Fruit fly (Drosophila melanogaster) whole organism, embryonic: Measurements from ENCODE around the gene CG17329.

Experiments
- Ada2b ChIP-seq: fragments of 200-800 bp; sonication (Bioruptor generic); IDR thresholded peaks from 2 replicates; pipeline ENCODE4 v1.3.6; 2022; ENCODE audit warnings: missing biosample characterization, missing genetic modification characterization
- C15 ChIP-seq: fragments of 200-800 bp; sonication (Bioruptor generic); IDR thresholded peaks from 3 replicates; pipeline ENCODE4 v1.3.6; 2022; ENCODE audit warnings: missing biosample characterization, missing genetic modification characterization
- CG11398 ChIP-seq: fragments of 200-800 bp; sonication (Bioruptor generic); optimal IDR thresholded peaks from 2 replicates; lab custom pipeline; 2016; ENCODE audit warnings: missing biosample characterization, missing genetic modification characterization
- CG13894 ChIP-seq: fragments of 200-800 bp; sonication (Bioruptor generic); optimal IDR thresholded peaks from 3 replicates; lab custom pipeline; 2018; ENCODE audit warnings: missing biosample characterization, mild to moderate bottlenecking, missing genetic modification characterization, moderate library complexity
- CG15011 ChIP-seq: fragments of 200-800 bp; sonication (Bioruptor generic); optimal IDR thresholded peaks from 3 replicates; lab custom pipeline; 2018; ENCODE audit warnings: missing biosample characterization, mild to moderate bottlenecking, missing genetic modification characterization
- CG17612 ChIP-seq: fragments of 200-800 bp; sonication (Bioruptor generic); IDR thresholded peaks from 2 replicates; pipeline ENCODE4 v1.3.6; 2022; ENCODE audit warnings: missing biosample characterization, missing genetic modification characterization
- CG1792 ChIP-seq: fragments of 200-800 bp; sonication (Bioruptor generic); optimal IDR thresholded peaks from 2 replicates; lab custom pipeline; 2016; ENCODE audit warnings: missing biosample characterization, missing genetic modification characterization
- CG18619 ChIP-seq: fragments of 200-800 bp; sonication (Bioruptor generic); optimal IDR thresholded peaks from 3 replicates; lab custom pipeline; 2017; ENCODE audit warnings: missing biosample characterization, mild to moderate bottlenecking, missing genetic modification characterization
- CG2120 ChIP-seq: fragments of 200-800 bp; sonication (Bioruptor generic); optimal IDR thresholded peaks from 3 replicates; lab custom pipeline; 2016; ENCODE audit warnings: missing biosample characterization, missing genetic modification characterization
- CG2129 ChIP-seq: fragments of 200-800 bp; sonication (Bioruptor generic); IDR thresholded peaks from 2 replicates; pipeline ENCODE4 v1.3.6; 2022; ENCODE audit warnings: missing biosample characterization, missing genetic modification characterization; ENCODE audit not compliant: partially characterized antibody
- CG2712 ChIP-seq: fragments of 200-800 bp; optimal IDR thresholded peaks from 3 replicates; lab custom pipeline; 2019; ENCODE audit warnings: missing biosample characterization, mild to moderate bottlenecking, missing genetic modification characterization, moderate library complexity
- CG2889 ChIP-seq: fragments of 200-800 bp; sonication (Bioruptor generic); IDR thresholded peaks from 3 replicates; pipeline ENCODE4 v1.3.6; 2022; ENCODE audit warnings: missing biosample characterization, missing genetic modification characterization
- CG3065 ChIP-seq: fragments of 200-800 bp; sonication (Bioruptor generic); optimal IDR thresholded peaks from 2 replicates; lab custom pipeline; 2016; ENCODE audit warnings: missing biosample characterization, missing genetic modification characterization
- CG31224 ChIP-seq: fragments of 200-800 bp; sonication (Bioruptor generic); IDR thresholded peaks from 2 replicates; pipeline ENCODE4 v1.3.6; 2022; ENCODE audit warnings: missing biosample characterization, missing genetic modification characterization
- CG31365 ChIP-seq: fragments of 200-800 bp; sonication (Bioruptor generic); optimal IDR thresholded peaks from 2 replicates; lab custom pipeline; 2018; ENCODE audit warnings: missing biosample characterization, mild to moderate bottlenecking, missing genetic modification characterization
- CG32772 ChIP-seq: fragments of 200-800 bp; sonication (Bioruptor generic); IDR thresholded peaks from 2 replicates; pipeline ENCODE4 v1.3.6; 2022; ENCODE audit warnings: missing biosample characterization, missing genetic modification characterization
- CG3407 ChIP-seq: fragments of 200-800 bp; sonication (Bioruptor generic); optimal IDR thresholded peaks from 2 replicates; lab custom pipeline; 2018; ENCODE audit warnings: missing biosample characterization, mild to moderate bottlenecking, missing genetic modification characterization
- CG34224 ChIP-seq: fragments of 200-800 bp; sonication (Bioruptor generic); IDR thresholded peaks from 3 replicates; pipeline ENCODE4 v1.3.6; 2022; ENCODE audit warnings: missing biosample characterization, missing genetic modification characterization; ENCODE audit not compliant: partially characterized antibody
- CG6272 ChIP-seq: fragments of 200-800 bp; sonication (Bioruptor generic); IDR thresholded peaks from 2 replicates; pipeline ENCODE4 v1.3.6; 2022; ENCODE audit warnings: missing biosample characterization, missing genetic modification characterization
- CG6689 ChIP-seq: fragments of 200-800 bp; sonication (Bioruptor generic); IDR thresholded peaks from 2 replicates; pipeline ENCODE4 v1.3.6; 2022; ENCODE audit warnings: missing biosample characterization, missing genetic modification characterization
- CG9437 ChIP-seq: fragments of 200-800 bp; sonication (Bioruptor generic); optimal IDR thresholded peaks from 2 replicates; lab custom pipeline; 2018; ENCODE audit warnings: missing biosample characterization, mild to moderate bottlenecking, missing genetic modification characterization
- CG9727 ChIP-seq: fragments of 200-800 bp; sonication (Bioruptor generic); optimal IDR thresholded peaks from 3 replicates; lab custom pipeline; 2017; ENCODE audit warnings: missing biosample characterization, mild to moderate bottlenecking, missing genetic modification characterization
- CG9876 ChIP-seq: fragments of 200-800 bp; sonication (Bioruptor generic); optimal IDR thresholded peaks from 2 replicates; lab custom pipeline; 2016; ENCODE audit warnings: missing biosample characterization, missing genetic modification characterization
- CrebB ChIP-seq: fragments of 200-800 bp; sonication (Bioruptor generic); optimal IDR thresholded peaks from 3 replicates; lab custom pipeline; 2018; ENCODE audit warnings: missing biosample characterization, mild to moderate bottlenecking, missing genetic modification characterization
- D ChIP-seq, 2 experiments: fragments of 200-800 bp in 1 of 2; fragments of >200 bp in 1 of 2; sonication (Bioruptor generic) in 1 of 2; optimal IDR thresholded peaks; 2 replicates in 1 of 2; 3 replicates in 1 of 2; lab custom pipeline; 2017; ENCODE audit warnings: mild to moderate bottlenecking in 1 of 2, missing biosample characterization in 1 of 2, missing genetic modification characterization in 1 of 2, missing genetic modification reagents in 1 of 2
- D19A ChIP-seq: fragments of 200-800 bp; optimal IDR thresholded peaks from 3 replicates; lab custom pipeline; 2019; ENCODE audit warnings: missing biosample characterization, mild to moderate bottlenecking, missing genetic modification characterization, moderate library complexity
- E2f1 ChIP-seq: fragments of 200-800 bp; sonication (Bioruptor generic); IDR thresholded peaks from 2 replicates; pipeline ENCODE4 v1.3.6; 2022; ENCODE audit warnings: missing biosample characterization, missing genetic modification characterization
- HLH4C ChIP-seq: fragments of 200-800 bp; sonication (Bioruptor generic); IDR thresholded peaks from 3 replicates; pipeline ENCODE4 v1.3.6; 2022; ENCODE audit warnings: missing biosample characterization, missing genetic modification characterization; ENCODE audit not compliant: partially characterized antibody
- HLHmδ ChIP-seq: fragments of 200-800 bp; sonication (Bioruptor generic); optimal IDR thresholded peaks from 2 replicates; lab custom pipeline; 2018; ENCODE audit warnings: missing biosample characterization, mild to moderate bottlenecking, missing genetic modification characterization, moderate library complexity
- Hmx ChIP-seq: fragments of 200-800 bp; sonication (Bioruptor generic); optimal IDR thresholded peaks from 2 replicates; lab custom pipeline; 2016; ENCODE audit warnings: missing biosample characterization, missing genetic modification characterization
- Mes4 ChIP-seq: fragments of 200-800 bp; sonication (Bioruptor generic); optimal IDR thresholded peaks from 2 replicates; lab custom pipeline; 2016; ENCODE audit warnings: missing biosample characterization, missing genetic modification characterization
- Xrp1 ChIP-seq: fragments of 200-800 bp; sonication (Bioruptor generic); IDR thresholded peaks from 2 replicates; pipeline ENCODE4 v1.3.6; 2022; ENCODE audit warnings: missing biosample characterization, missing genetic modification characterization
- YL-1 ChIP-seq: fragments of 200-800 bp; sonication (Bioruptor generic); optimal IDR thresholded peaks from 3 replicates; lab custom pipeline; 2017; ENCODE audit warnings: missing biosample characterization, mild to moderate bottlenecking, missing genetic modification characterization
- az2 ChIP-seq: fragments of 200-800 bp; sonication (Bioruptor generic); optimal IDR thresholded peaks from 3 replicates; lab custom pipeline; 2016; ENCODE audit warnings: missing biosample characterization, missing genetic modification characterization
- bsh ChIP-seq, 2 experiments: fragments of 200-800 bp; sonication (Bioruptor generic); optimal IDR thresholded peaks; 2 replicates each; lab custom pipeline; 2017 to 2018; ENCODE audit warnings: mild to moderate bottlenecking in 2 of 2, missing biosample characterization in 2 of 2, missing genetic modification characterization in 2 of 2, moderate library complexity in 1 of 2
- crc ChIP-seq: fragments of 200-800 bp; sonication (Bioruptor generic); optimal IDR thresholded peaks from 2 replicates; lab custom pipeline; 2016; ENCODE audit warnings: missing biosample characterization, missing genetic modification characterization
- dmrt99B ChIP-seq: fragments of 200-800 bp; sonication (Bioruptor generic); optimal IDR thresholded peaks from 2 replicates; lab custom pipeline; 2018; ENCODE audit warnings: missing biosample characterization, mild to moderate bottlenecking, missing genetic modification characterization, moderate library complexity
- exex ChIP-seq: fragments of 200-800 bp; sonication (Bioruptor generic); optimal IDR thresholded peaks from 4 replicates; lab custom pipeline; 2018; ENCODE audit warnings: missing biosample characterization, mild to moderate bottlenecking, missing genetic modification characterization, moderate library complexity
- ftz-f1 ChIP-seq: fragments of 200-800 bp; sonication (Bioruptor generic); optimal IDR thresholded peaks from 2 replicates; lab custom pipeline; 2016; ENCODE audit warnings: missing biosample characterization, missing genetic modification characterization
- hb ChIP-seq: fragments of 200-800 bp; sonication (Bioruptor generic); IDR thresholded peaks from 3 replicates; pipeline ENCODE4 v1.3.6; 2022; ENCODE audit warnings: missing biosample characterization, missing genetic modification characterization; ENCODE audit not compliant: partially characterized antibody
- inv ChIP-seq: fragments of 200-800 bp; sonication (Bioruptor generic); IDR thresholded peaks from 2 replicates; pipeline ENCODE4 v1.3.6; 2022; ENCODE audit warnings: missing biosample characterization, missing genetic modification characterization; ENCODE audit not compliant: partially characterized antibody
- kni ChIP-seq: fragments of 200-800 bp; sonication (Bioruptor generic); optimal IDR thresholded peaks from 3 replicates; lab custom pipeline; 2017; ENCODE audit warnings: mild to moderate bottlenecking, missing biosample characterization, missing genetic modification reagents, missing genetic modification characterization
- psq ChIP-seq: fragments of 200-800 bp; sonication (Bioruptor generic); optimal IDR thresholded peaks from 2 replicates; lab custom pipeline; 2017; ENCODE audit warnings: missing biosample characterization, missing genetic modification characterization
- slbo ChIP-seq: fragments of 200-800 bp; sonication (Bioruptor generic); IDR thresholded peaks from 2 replicates; pipeline ENCODE4 v1.3.6; 2022; ENCODE audit warnings: missing biosample characterization, missing genetic modification characterization
- sr ChIP-seq: fragments of 200-800 bp; sonication (Bioruptor generic); IDR thresholded peaks from 3 replicates; pipeline ENCODE4 v1.3.6; 2022; ENCODE audit warnings: missing biosample characterization, missing genetic modification characterization
- trem ChIP-seq: fragments of 200-800 bp; optimal IDR thresholded peaks from 3 replicates; lab custom pipeline; 2019; ENCODE audit warnings: missing biosample characterization, mild to moderate bottlenecking, missing genetic modification characterization, moderate library complexity
- trh ChIP-seq: fragments of 200-800 bp; sonication (Bioruptor generic); optimal IDR thresholded peaks from 2 replicates; lab custom pipeline; 2016; ENCODE audit warnings: missing biosample characterization, missing genetic modification characterization
- ttk ChIP-seq: fragments of 200-800 bp; sonication (Bioruptor generic); IDR thresholded peaks from 2 replicates; pipeline ENCODE4 v2.1.2; 2022; ENCODE audit warnings: missing biosample characterization, missing genetic modification characterization

Gene CG17329

DNA sequence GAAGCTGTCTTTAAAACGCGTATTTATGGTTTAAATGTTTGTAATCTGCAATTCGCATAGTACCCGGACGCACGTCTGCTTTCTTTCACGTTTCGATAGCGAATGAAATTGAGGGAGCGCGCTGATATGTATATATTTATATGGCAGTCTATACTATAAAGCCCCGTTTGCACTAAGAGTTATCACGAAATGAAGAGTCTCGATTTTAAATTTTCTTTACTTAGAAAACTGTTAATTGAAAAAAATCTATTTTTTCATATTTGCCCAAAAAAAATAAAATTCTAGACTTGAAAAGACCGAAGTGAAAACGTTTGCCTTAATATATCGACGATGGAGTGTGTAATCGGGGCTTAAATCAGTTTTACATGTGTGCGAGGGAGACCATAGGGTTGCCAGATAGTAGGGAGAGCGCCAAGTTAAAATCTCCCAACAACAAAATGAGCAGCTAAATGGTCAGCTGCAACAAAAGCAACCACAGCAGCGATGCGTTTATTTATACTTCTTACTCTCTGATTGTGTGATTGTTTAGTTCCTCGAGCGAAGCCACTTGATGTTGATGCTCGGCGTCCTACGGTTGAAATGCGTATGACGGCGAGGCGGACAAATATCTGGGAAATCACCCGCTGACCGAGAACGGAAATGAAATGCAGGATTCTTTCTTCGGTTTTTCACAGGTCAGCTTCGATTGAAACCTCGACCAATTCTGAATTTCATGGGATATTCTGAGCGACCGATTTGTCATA lies 34.6 kb downstream of the CG17329 start, which contains the start of gene cact (continued):
- TF ChIP-seq CG18619 (GFP tag; lab: Kevin White, UChicago) (peak; percentile 90), ttk (peak; percentile 87), C15 (0 out of 3 replicates have a peak, but pooled peaks have one; percentile 53), inv (GFP tag; lab: Robert Waterston, UW) (no peak), dmrt99B (tag; lab: Kevin White, UChicago) (peak; percentile 87), CG3407 (GFP tag; lab: Kevin White, UChicago) (peak; percentile 79), YL-1 (GFP tag; lab: Kevin White, UChicago) (peak; percentile 70), bsh (GFP tag; optimal IDR thresholded peaks at IDR 0.05; lab: Kevin White, UChicago) (peak; percentile 41 to 94), CG2889 (GFP tag; lab: Robert Waterston, UW) (peak; percentile 68; the same call in 2 of the 3 replicates), exex (peak; percentile 81), CG1792 (GFP tag; lab: Kevin White, UChicago) (peak; percentile 91), CG31365 (tag; lab: Kevin White, UChicago) (peak; percentile 16), psq (GFP tag; lab: Kevin White, UChicago) (peak; percentile 72), E2f1 (GFP tag; lab: Robert Waterston, UW) (peak; percentile 89), HLHmδ (GFP tag; lab: Kevin White, UChicago) (peak; percentile 72), CG9727 (GFP tag; lab: Kevin White, UChicago) (peak; percentile 95), CG6272 (GFP tag; lab: Robert Waterston, UW) (peak; percentile 88), trh (GFP tag; lab: Kevin White, UChicago) (peak; percentile 86), CrebB (tag; lab: Kevin White, UChicago) (peak; percentile 81), CG3065 (GFP tag; lab: Kevin White, UChicago) (peak; percentile 83), CG6689 (GFP tag; lab: Robert Waterston, UW) (peak; percentile 89), az2 (GFP tag; lab: Kevin White, UChicago) (peak; percentile 95), CG9437 (GFP tag; lab: Kevin White, UChicago) (peak; percentile 79), D (optimal IDR thresholded peaks at IDR 0.05; lab: Kevin White, UChicago) (no peak), D (GFP tag; optimal IDR thresholded peaks at IDR 0.05; lab: Kevin White, UChicago) (peak; percentile 81), crc (peak; percentile 93), Hmx (GFP tag; lab: Kevin White, UChicago) (peak; percentile 88), Xrp1 (peak; percentile 95), CG15011 (GFP tag; lab: Kevin White, UChicago) (peak; percentile 85), CG31224 (GFP tag; lab: Robert Waterston, UW) (peak; percentile 82), CG2120 (GFP tag; lab: Kevin White, UChicago) (peak; percentile 98), slbo (GFP tag; lab: Robert Waterston, UW) (peak; percentile 92), CG13894 (tag; lab: Kevin White, UChicago) (peak; percentile 95), ftz-f1 (GFP tag; lab: Kevin White, UChicago) (peak; percentile 27), HLH4C (GFP tag; lab: Robert Waterston, UW) (no peak; the same call in 2 of the 3 replicates), kni (GFP tag; lab: Kevin White, UChicago) (peak; percentile 45), Mes4 (GFP tag; lab: Kevin White, UChicago) (peak; percentile 89), CG2129 (no peak), hb (no peak), CG11398 (GFP tag; lab: Kevin White, UChicago) (peak; percentile 91), CG34224 (GFP tag; lab: Robert Waterston, UW) (no peak), sr (GFP tag; lab: Robert Waterston, UW) (peak; percentile 25; the same call in 1 of the 3 replicates), D19A (tag; lab: Kevin White, UChicago) (peak; percentile 88), CG2712 (tag; lab: Kevin White, UChicago) (peak; percentile 95), Ada2b (GFP tag; lab: Robert Waterston, UW) (peak; percentile 87), trem (tag; lab: Kevin White, UChicago) (peak; percentile 94), CG9876 (GFP tag; lab: Kevin White, UChicago) (peak; percentile 89), CG32772 (GFP tag; lab: Robert Waterston, UW) (peak; percentile 89), CG17612 (GFP tag; lab: Robert Waterston, UW) (peak; percentile 58; the same call in 1 of the 2 replicates)
